Worm (Caenorhabditis elegans) whole organism, L4 larva: ENCODE measurements around the gene rps-0.

Source experiments
- R02D3.7 ChIP-seq: fragments of 150-350 bp; sonication (generic microtip); optimal IDR thresholded peaks from 3 replicates; lab custom pipeline; 2014; ENCODE audit warnings: missing biosample characterization, missing genetic modification characterization
- T26A8.4 ChIP-seq: fragments of 200-800 bp; sonication (Bioruptor generic); IDR thresholded peaks from 2 replicates; pipeline ENCODE4 v1.3.6; 2022; ENCODE audit warnings: missing genetic modification characterization, missing compliant biosample characterization
- Y48G9A.11 ChIP-seq: fragments of 200-800 bp; sonication (Bioruptor generic); IDR thresholded peaks from 2 replicates; pipeline ENCODE4 v1.3.6; 2022; ENCODE audit warnings: missing genetic modification reagents, missing genetic modification characterization, missing compliant biosample characterization
- ZK546.5 ChIP-seq, 2 experiments: sonication (generic microtip); optimal IDR thresholded peaks; 2 replicates each; lab custom pipeline; 2017; ENCODE audit warnings: missing biosample characterization in 2 of 2, missing genetic modification characterization in 2 of 2
- ama-1 ChIP-seq: fragments of 150-350 bp; optimal IDR thresholded peaks from 2 replicates; lab custom pipeline; 2014; ENCODE audit warnings: inconsistent platforms, mixed read lengths
- arid-1 ChIP-seq: fragments of 200-800 bp; sonication (Bioruptor generic); conservative IDR thresholded peaks from 2 replicates; pipeline ENCODE4 v1.3.6; 2022; ENCODE audit warnings: missing genetic modification reagents, missing genetic modification characterization, missing compliant biosample characterization
- attf-4 ChIP-seq: sonication (generic microtip); optimal IDR thresholded peaks from 3 replicates; lab custom pipeline; 2017; ENCODE audit warnings: missing biosample characterization, missing genetic modification characterization
- ceh-20 ChIP-seq: fragments of 200-800 bp; sonication (Bioruptor generic); IDR thresholded peaks from 2 replicates; pipeline ENCODE4 v1.3.6; 2022; ENCODE audit warnings: missing genetic modification reagents, missing genetic modification characterization, missing compliant biosample characterization
- ctbp-1 ChIP-seq: fragments of 200-800 bp; sonication (Bioruptor generic); IDR thresholded peaks from 2 replicates; pipeline ENCODE4 v1.3.6; 2022; ENCODE audit warnings: missing genetic modification reagents, missing genetic modification characterization, missing compliant biosample characterization
- daf-19 ChIP-seq: fragments of 200-800 bp; sonication (Bioruptor generic); conservative IDR thresholded peaks from 2 replicates; pipeline ENCODE4 v1.3.6; 2022; ENCODE audit warnings: missing genetic modification characterization, missing compliant biosample characterization
- dmd-6 ChIP-seq: fragments of 200-800 bp; sonication (Bioruptor generic); IDR thresholded peaks from 2 replicates; pipeline ENCODE4 v1.3.6; 2022; ENCODE audit warnings: missing genetic modification reagents, missing genetic modification characterization, missing compliant biosample characterization
- dmd-8 ChIP-seq: fragments of 200-800 bp; sonication (Bioruptor generic); IDR thresholded peaks from 2 replicates; pipeline ENCODE4 v1.3.6; 2022; ENCODE audit warnings: missing genetic modification characterization, missing compliant biosample characterization
- egl-43 ChIP-seq: fragments of 200-800 bp; sonication (Bioruptor generic); IDR thresholded peaks from 2 replicates; pipeline ENCODE4 v1.3.6; 2022; ENCODE audit warnings: missing genetic modification reagents, missing genetic modification characterization, missing compliant biosample characterization
- hlh-11 ChIP-seq: fragments of 200-800 bp; sonication (Bioruptor generic); optimal IDR thresholded peaks from 2 replicates; lab custom pipeline; 2018; ENCODE audit warnings: mild to moderate bottlenecking, missing genetic modification characterization, missing compliant biosample characterization
- hmg-1.1 ChIP-seq: fragments of 200-800 bp; sonication (Bioruptor generic); IDR thresholded peaks from 2 replicates; pipeline ENCODE4 v1.3.6; 2022; ENCODE audit warnings: missing genetic modification reagents, missing genetic modification characterization, missing compliant biosample characterization
- lim-7 ChIP-seq: fragments of 200-800 bp; sonication (Bioruptor generic); IDR thresholded peaks from 2 replicates; pipeline ENCODE4 v1.3.6; 2022; ENCODE audit warnings: missing genetic modification characterization, missing compliant biosample characterization
- lin-15B ChIP-seq: fragments of 150-350 bp; sonication (generic microtip); optimal IDR thresholded peaks from 3 replicates; lab custom pipeline; 2014; ENCODE audit warnings: missing biosample characterization, missing genetic modification characterization
- lin-29 ChIP-seq: fragments of 200-800 bp; sonication (Bioruptor generic); IDR thresholded peaks from 2 replicates; pipeline ENCODE4 v1.3.6; 2022; ENCODE audit warnings: missing genetic modification reagents, missing genetic modification characterization, missing compliant biosample characterization
- lin-38 ChIP-seq: fragments of 200-800 bp; sonication (Bioruptor generic); IDR thresholded peaks from 2 replicates; pipeline ENCODE4 v1.3.6; 2022; ENCODE audit warnings: missing genetic modification reagents, missing genetic modification characterization, missing compliant biosample characterization
- lsy-2 ChIP-seq, 2 experiments: fragments of 150-350 bp in 1 of 2; sonication (generic microtip) in 1 of 2; optimal IDR thresholded peaks; 2 replicates each; lab custom pipeline; 2014 to 2017; ENCODE audit warnings: missing biosample characterization in 2 of 2, missing genetic modification characterization in 2 of 2
- mdt-29 ChIP-seq: fragments of 200-800 bp; sonication (Bioruptor generic); IDR thresholded peaks from 2 replicates; pipeline ENCODE4 v1.3.6; 2022; ENCODE audit warnings: missing genetic modification reagents, missing genetic modification characterization, missing compliant biosample characterization
- mxl-3 ChIP-seq: fragments of 200-800 bp; sonication (Bioruptor generic); optimal IDR thresholded peaks from 2 replicates; lab custom pipeline; 2018; ENCODE audit warnings: mild to moderate bottlenecking, missing genetic modification characterization, missing compliant biosample characterization
- nhr-10 ChIP-seq: fragments of 150-350 bp; optimal IDR thresholded peaks from 2 replicates; lab custom pipeline; 2014; ENCODE audit warnings: missing biosample characterization, missing genetic modification characterization
- nhr-111 ChIP-seq: fragments of 200-800 bp; sonication (Bioruptor generic); optimal IDR thresholded peaks from 2 replicates; lab custom pipeline; 2018; ENCODE audit warnings: mild to moderate bottlenecking, missing genetic modification characterization, missing compliant biosample characterization
- nhr-42 ChIP-seq: fragments of 200-800 bp; sonication (Bioruptor generic); IDR thresholded peaks from 2 replicates; pipeline ENCODE4 v1.3.6; 2022; ENCODE audit warnings: missing genetic modification characterization, missing compliant biosample characterization
- pha-4 ChIP-seq, 2 experiments: fragments of 150-350 bp in 1 of 2; fragments of 200-800 bp in 1 of 2; sonication (Bioruptor generic) in 1 of 2; IDR thresholded peaks in 1 of 2; optimal IDR thresholded peaks in 1 of 2; 2 replicates each; pipeline versions ENCODE4 v1.3.6 to Lab custom; 2014 to 2022; ENCODE audit warnings: missing genetic modification characterization in 2 of 2, missing genetic modification reagents in 2 of 2, missing biosample characterization in 1 of 2, missing compliant biosample characterization in 1 of 2
- set-16 ChIP-seq: fragments of 200-800 bp; sonication (Bioruptor generic); IDR thresholded peaks from 2 replicates; pipeline ENCODE4 v1.3.6; 2022; ENCODE audit warnings: missing genetic modification reagents, missing genetic modification characterization, missing compliant biosample characterization
- snpc-1.2 ChIP-seq: fragments of 200-800 bp; sonication (Bioruptor generic); IDR thresholded peaks from 2 replicates; pipeline ENCODE4 v1.3.6; 2022; ENCODE audit warnings: missing genetic modification reagents, missing genetic modification characterization, missing compliant biosample characterization
- unc-130 ChIP-seq: sonication (generic microtip); optimal IDR thresholded peaks from 2 replicates; lab custom pipeline; 2016; ENCODE audit warnings: missing genetic modification reagents, missing genetic modification characterization, missing compliant biosample characterization
- unc-62 ChIP-seq, 3 experiments: fragments of 150-350 bp in 1 of 3; sonication (generic microtip); optimal IDR thresholded peaks in 2 of 3; peaks in 1 of 3; 1 replicate in 1 of 3; 2 replicates in 2 of 3; lab custom pipeline; 2014 to 2017; ENCODE audit warnings: missing biosample characterization in 3 of 3, missing genetic modification characterization in 3 of 3, missing genetic modification reagents in 3 of 3, missing genotype in 1 of 3
- zfp-2 ChIP-seq: sonication (generic microtip); optimal IDR thresholded peaks from 2 replicates; lab custom pipeline; 2016; ENCODE audit warnings: mild to moderate bottlenecking, missing genetic modification characterization, missing compliant biosample characterization
- zfp-3 ChIP-seq: fragments of 200-800 bp; sonication (Bioruptor generic); conservative IDR thresholded peaks from 2 replicates; pipeline ENCODE4 v1.3.6; 2022; ENCODE audit warnings: missing genetic modification reagents, missing genetic modification characterization, missing compliant biosample characterization
- ztf-11 ChIP-seq: fragments of 150-350 bp; optimal IDR thresholded peaks from 2 replicates; lab custom pipeline; 2014; ENCODE audit warnings: missing biosample characterization, missing genetic modification characterization

The rps-0 gene

DNA sequence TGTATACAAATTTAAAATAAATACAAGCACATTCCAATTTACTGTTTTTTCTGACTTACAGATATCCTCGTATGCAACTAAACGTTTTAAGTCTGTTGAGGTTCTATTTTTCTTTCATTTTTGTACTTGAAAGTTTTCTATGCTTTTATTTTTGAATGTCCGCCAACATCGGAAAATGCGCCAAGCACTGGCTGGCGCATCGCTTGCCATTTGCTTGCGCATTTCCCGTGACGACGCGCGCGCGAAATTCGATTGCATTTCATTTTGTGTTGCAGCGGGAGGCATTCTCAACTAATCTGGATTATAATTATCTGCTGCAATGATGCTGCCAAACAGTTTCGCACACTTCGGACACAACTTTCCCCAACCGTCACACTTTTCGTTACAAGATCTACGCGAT, 3.1 kb upstream of the rps-0 start, which contains the start of gene fbxl-2 (continued):
- TF ChIP-seq T26A8.4 (GFP tag; lab: Robert Waterston, UW) (peak; percentile 96), hmg-1.1 (GFP tag; lab: Robert Waterston, UW) (peak; percentile 94), mdt-29 (GFP tag; lab: Robert Waterston, UW) (peak; percentile 77), ama-1 (lab: Kevin White, UChicago) (peak; percentile 59), pha-4 (GFP tag; IDR thresholded peaks at IDR 0.05; lab: Robert Waterston, UW) (no peak), pha-4 (tag; optimal IDR thresholded peaks at IDR 0.05; lab: Kevin White, UChicago) (no peak), nhr-10 (tag; lab: Kevin White, UChicago) (no peak), R02D3.7 (tag; lab: Kevin White, UChicago) (peak; percentile 37), zfp-2 (tag; lab: Kevin White, UChicago) (peak; percentile 71), hlh-11 (tag; lab: Kevin White, UChicago) (peak; percentile 89), lim-7 (GFP tag; lab: Robert Waterston, UW) (peak; percentile 51; the same call in 1 of the 2 replicates), nhr-111 (GFP tag; lab: Kevin White, UChicago) (peak; percentile 55), attf-4 (tag; lab: Kevin White, UChicago) (no peak), ztf-11 (tag; lab: Kevin White, UChicago) (no peak), ZK546.5 (tag; optimal IDR thresholded peaks at IDR 0.05; lab: Kevin White, UChicago) (peak in 1 of 2 experiments; percentile 54), egl-43 (GFP tag; lab: Robert Waterston, UW) (peak; percentile 82), mxl-3 (GFP tag; lab: Kevin White, UChicago) (peak; percentile 77), ceh-20 (peak; percentile 93)

DNA sequence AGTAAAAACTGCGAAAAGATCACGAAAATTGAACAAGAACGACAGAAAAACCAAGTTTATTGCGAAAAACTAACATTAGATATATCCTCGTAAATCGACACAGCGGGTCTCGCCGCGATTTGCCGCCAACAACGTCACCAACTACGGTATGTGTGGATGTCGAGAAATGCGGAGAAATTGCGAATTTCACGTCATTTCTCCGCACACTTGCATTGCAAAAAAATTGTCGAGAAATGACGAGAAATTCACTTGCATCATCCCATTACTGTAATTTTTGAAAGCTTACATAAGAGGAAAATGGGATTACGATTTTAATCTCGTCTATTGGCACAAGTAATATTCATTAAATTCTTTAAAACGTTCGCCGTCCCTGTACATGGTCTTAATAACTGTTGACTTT, 1.3 kb downstream of the rps-0 start:
- TF ChIP-seq lsy-2 (tag; optimal IDR thresholded peaks at IDR 0.05; lab: Kevin White, UChicago): peak in 1 of 2 experiments; percentile 38
- peak; percentile 82 for TF ChIP-seq ceh-20
- TF ChIP-seq nhr-42 (GFP tag; lab: Robert Waterston, UW): 0 out of 2 replicates have a peak, but pooled peaks have one; percentile 19
- TF ChIP-seq Y48G9A.11 (GFP tag; lab: Robert Waterston, UW): 0 out of 2 replicates have a peak, but pooled peaks have one; percentile 32
- TF ChIP-seq T26A8.4 (GFP tag; lab: Robert Waterston, UW): peak; percentile 77
- peak; percentile 35 for TF ChIP-seq dmd-6 (GFP tag; lab: Robert Waterston, UW)
- 0 out of 2 replicates have a peak, but pooled peaks have one; percentile 60 for TF ChIP-seq zfp-3 (GFP tag; lab: Robert Waterston, UW)
- 0 out of 2 replicates have a peak, but pooled peaks have one; percentile 39 for TF ChIP-seq snpc-1.2 (GFP tag; lab: Robert Waterston, UW)
- TF ChIP-seq hmg-1.1 (GFP tag; lab: Robert Waterston, UW): peak; percentile 75
- peak; percentile 82 for TF ChIP-seq lin-29 (GFP tag; lab: Robert Waterston, UW)
- peak; percentile 84 for TF ChIP-seq lin-38 (GFP tag; lab: Robert Waterston, UW)
- TF ChIP-seq ctbp-1 (GFP tag; lab: Robert Waterston, UW): peak; percentile 67
- peak; percentile 65 for TF ChIP-seq arid-1 (GFP tag; lab: Robert Waterston, UW)
- 0 out of 2 replicates have a peak, but pooled peaks have one; percentile 8 for TF ChIP-seq mdt-29 (GFP tag; lab: Robert Waterston, UW)

- TF ChIP-seq unc-130 (no peak), set-16 (peak; percentile 96), daf-19 (GFP tag; lab: Robert Waterston, UW) (no peak), unc-62 (GFP tag; optimal IDR thresholded peaks at IDR 0.05 in 1 of 2; lab: Kevin White, UChicago) (peak in 1 of 2 experiments; percentile 73), unc-62 (tag; optimal IDR thresholded peaks at IDR 0.05; lab: Kevin White, UChicago) (no peak)
- TF ChIP-seq, all 104 proteins: peak for 2
Measured at ce11 chrIII:4748666-4749065, 5.2 kb downstream of the rps-0 start.

ce11 chrIII:4748109-4748508, 5.7 kb downstream of the rps-0 start, which contains the start of gene col-89:
Gene col-89, plus strand, starts transcription at chrIII:4748127.
- TF ChIP-seq lin-15B (no peak), dmd-8 (no peak), unc-62 (GFP tag; optimal IDR thresholded peaks at IDR 0.05 in 1 of 2; lab: Kevin White, UChicago) (peak in 1 of 2 experiments; percentile 94), unc-62 (tag; optimal IDR thresholded peaks at IDR 0.05; lab: Kevin White, UChicago) (no peak)
